Worm (Caenorhabditis elegans): ENCODE measurements around the gene Y53C12A.3.

DNA sequence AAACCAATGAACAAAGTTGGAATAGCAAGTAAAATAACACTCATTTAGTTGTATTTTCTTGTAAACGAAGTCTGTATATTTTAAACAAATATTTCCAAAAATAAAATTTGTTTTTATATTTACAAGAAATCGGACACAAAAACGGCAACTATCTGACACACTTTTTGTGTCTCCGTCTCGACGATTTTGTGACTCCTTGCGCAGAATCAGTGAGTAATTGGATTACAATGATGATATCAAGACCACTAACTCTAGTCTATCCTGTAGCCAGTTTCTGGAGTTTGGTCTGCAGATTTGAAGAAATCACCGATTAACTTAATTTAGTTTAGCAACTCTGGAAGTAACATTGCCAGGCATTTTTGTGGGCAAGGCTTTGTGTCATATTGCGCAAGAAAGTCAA, 43.2 kb downstream of the Y53C12A.3 start, which contains the start of gene cyp-13A10:
- TF ChIP-seq unc-62 (GFP tag; optimal IDR thresholded peaks at IDR 0.05 in 1 of 2) (no peak), unc-62 (tag; optimal IDR thresholded peaks at IDR 0.05) (no peak), nhr-237 (tag; optimal IDR thresholded peaks at IDR 0.05) (no peak), pha-4 (GFP tag; IDR thresholded peaks at IDR 0.05) (no peak), pha-4 (tag; optimal IDR thresholded peaks at IDR 0.05) (no peak), aly-2 (tag; optimal IDR thresholded peaks at IDR 0.05) (no peak), egl-27 (tag; optimal IDR thresholded peaks at IDR 0.05) (no peak), hlh-30 (tag; optimal IDR thresholded peaks at IDR 0.05; ENCODE audit: insufficient read depth) (no peak)
